Worm (Caenorhabditis elegans): ENCODE data around the gene sri-45.

The sri-45 gene

ce11 chrII:675822-676221 is 14.2 kb upstream of the sri-45 start:
- no peak for TF ChIP-seq nhr-28 (tag; optimal IDR thresholded peaks at IDR 0.05)

- no peak for TF ChIP-seq nhr-237 (tag; optimal IDR thresholded peaks at IDR 0.05)
- no peak for TF ChIP-seq hlh-1 (tag; optimal IDR thresholded peaks at IDR 0.05)
- TF ChIP-seq ceh-43 (GFP tag; optimal IDR thresholded peaks at IDR 0.05): no peak
- no peak for TF ChIP-seq pha-4 (tag; optimal IDR thresholded peaks at IDR 0.05)
- no peak for TF ChIP-seq ceh-83 (GFP tag; optimal IDR thresholded peaks at IDR 0.05)
- no peak for TF ChIP-seq ceh-39 (tag; optimal IDR thresholded peaks at IDR 0.05)
- TF ChIP-seq mls-2 (tag; optimal IDR thresholded peaks at IDR 0.05): no peak
Observed at ce11 chrII:675303-675702, 13.7 kb upstream of the sri-45 start, which contains the start of gene Y39F10C.1. Y39F10C.1 (plus strand) TSS chrII:675603.

- TF ChIP-seq elt-3 (tag; optimal IDR thresholded peaks at IDR 0.05) (no peak), drap-1 (GFP tag; optimal IDR thresholded peaks at IDR 0.05) (no peak), elt-1 (tag; optimal IDR thresholded peaks at IDR 0.05; ENCODE audit: borderline replicate concordance, insufficient read depth) (no peak), ceh-83 (GFP tag; optimal IDR thresholded peaks at IDR 0.05) (no peak), mep-1 (tag; optimal IDR thresholded peaks at IDR 0.05) (no peak), ztf-11 (tag; optimal IDR thresholded peaks at IDR 0.05) (no peak), hlh-1 (tag; optimal IDR thresholded peaks at IDR 0.05) (no peak), ces-1 (GFP tag; optimal IDR thresholded peaks at IDR 0.05) (no peak), ceh-39 (tag; optimal IDR thresholded peaks at IDR 0.05) (no peak), nhr-76 (tag; optimal IDR thresholded peaks at IDR 0.05) (no peak), lin-13 (tag; optimal IDR thresholded peaks at IDR 0.05) (no peak), lin-32 (GFP tag; optimal IDR thresholded peaks at IDR 0.05) (no peak), zip-8 (tag; optimal IDR thresholded peaks at IDR 0.05) (no peak), unc-62 (GFP tag; optimal IDR thresholded peaks at IDR 0.05) (no peak), M03D4.4 (tag; optimal IDR thresholded peaks at IDR 0.05) (no peak), unc-120 (tag; optimal IDR thresholded peaks at IDR 0.05; ENCODE audit: poor library complexity, severe bottlenecking) (no peak), nhr-237 (tag; optimal IDR thresholded peaks at IDR 0.05) (no peak)
Observed at ce11 chrII:674116-674515, 12.5 kb upstream of the sri-45 start, which contains the start of gene Y39F10C.3. Y39F10C.3 (plus strand) TSS chrII:674416.

ce11 chrII:671025-671424 is 9.4 kb upstream of the sri-45 start, which contains the start of gene sri-46:
sri-46 (minus strand) TSS chrII:671125.
- TF ChIP-seq flh-1 (GFP tag; optimal IDR thresholded peaks at IDR 0.05) (no peak), nhr-12 (tag; optimal IDR thresholded peaks at IDR 0.05) (no peak), nhr-2 (tag; optimal IDR thresholded peaks at IDR 0.05) (no peak), lin-32 (GFP tag; optimal IDR thresholded peaks at IDR 0.05) (no peak), ceh-39 (tag; optimal IDR thresholded peaks at IDR 0.05) (no peak)

ce11 chrII:667864-668263 is 6.3 kb upstream of the sri-45 start:
- no peak for TF ChIP-seq nhr-76 (tag; optimal IDR thresholded peaks at IDR 0.05)
- TF ChIP-seq unc-120 (tag; optimal IDR thresholded peaks at IDR 0.05; ENCODE audit: poor library complexity, severe bottlenecking): no peak
- TF ChIP-seq drap-1 (GFP tag; optimal IDR thresholded peaks at IDR 0.05): no peak
- TF ChIP-seq mep-1 (tag; optimal IDR thresholded peaks at IDR 0.05): no peak
- TF ChIP-seq flh-1 (GFP tag; optimal IDR thresholded peaks at IDR 0.05): no peak
- TF ChIP-seq nhr-28 (tag; optimal IDR thresholded peaks at IDR 0.05): no peak
- no peak for TF ChIP-seq elt-1 (tag; optimal IDR thresholded peaks at IDR 0.05; ENCODE audit: borderline replicate concordance, insufficient read depth)
- no peak for TF ChIP-seq ceh-43 (GFP tag; optimal IDR thresholded peaks at IDR 0.05)
- no peak for TF ChIP-seq ceh-39 (tag; optimal IDR thresholded peaks at IDR 0.05)
- TF ChIP-seq mab-5 (tag; optimal IDR thresholded peaks at IDR 0.05): no peak
- no peak for TF ChIP-seq ztf-11 (tag; optimal IDR thresholded peaks at IDR 0.05)
- TF ChIP-seq pha-4 (tag; optimal IDR thresholded peaks at IDR 0.05): no peak
- no peak for TF ChIP-seq hlh-1 (tag; optimal IDR thresholded peaks at IDR 0.05)
- TF ChIP-seq lsy-2 (tag; optimal IDR thresholded peaks at IDR 0.05): no peak
- TF ChIP-seq cnd-1 (tag; optimal IDR thresholded peaks at IDR 0.05): no peak
- no peak for TF ChIP-seq snpc-4 (tag; optimal IDR thresholded peaks at IDR 0.05)
- no peak for TF ChIP-seq mls-2 (tag; optimal IDR thresholded peaks at IDR 0.05)
- TF ChIP-seq zip-8 (tag; optimal IDR thresholded peaks at IDR 0.05): no peak
- no peak for TF ChIP-seq nhr-2 (tag; optimal IDR thresholded peaks at IDR 0.05)

ce11 chrII:658369-658768 is 3.2 kb downstream of the sri-45 start, which contains the start of gene sdz-24:
sdz-24 (plus strand) TSS chrII:658669.
- TF ChIP-seq elt-3 (tag; optimal IDR thresholded peaks at IDR 0.05) (no peak), lin-32 (GFP tag; optimal IDR thresholded peaks at IDR 0.05) (no peak), unc-120 (tag; optimal IDR thresholded peaks at IDR 0.05; ENCODE audit: poor library complexity, severe bottlenecking) (no peak), sem-2 (GFP tag; optimal IDR thresholded peaks at IDR 0.05) (no peak), mls-2 (tag; optimal IDR thresholded peaks at IDR 0.05) (no peak), nhr-76 (tag; optimal IDR thresholded peaks at IDR 0.05) (no peak), mab-5 (tag; optimal IDR thresholded peaks at IDR 0.05) (no peak), nhr-28 (tag; optimal IDR thresholded peaks at IDR 0.05) (no peak), ceh-43 (GFP tag; optimal IDR thresholded peaks at IDR 0.05) (no peak), nhr-12 (tag; optimal IDR thresholded peaks at IDR 0.05) (no peak)
